Fruit fly (Drosophila melanogaster) whole organism, embryonic: ENCODE results near the gene CG10252.

Experiments
- Ada2b ChIP-seq: fragments of 200-800 bp; sonication (Bioruptor generic); IDR thresholded peaks from 2 replicates; pipeline ENCODE4 v1.3.6; 2022; ENCODE audit warnings: missing biosample characterization, missing genetic modification characterization
- CG10274 ChIP-seq: fragments of 200-800 bp; sonication (Bioruptor generic); optimal IDR thresholded peaks from 3 replicates; lab custom pipeline; 2017; ENCODE audit warnings: missing biosample characterization, mild to moderate bottlenecking, missing genetic modification characterization
- CG13894 ChIP-seq: fragments of 200-800 bp; sonication (Bioruptor generic); optimal IDR thresholded peaks from 3 replicates; lab custom pipeline; 2018; ENCODE audit warnings: missing biosample characterization, mild to moderate bottlenecking, missing genetic modification characterization, moderate library complexity
- CG15514 ChIP-seq: fragments of 200-800 bp; sonication (Bioruptor generic); optimal IDR thresholded peaks from 3 replicates; lab custom pipeline; 2017; ENCODE audit warnings: missing biosample characterization, missing genetic modification characterization, mild to moderate bottlenecking, moderate library complexity, missing genetic modification reagents
- CG15601 ChIP-seq: fragments of 200-800 bp; sonication (Bioruptor generic); optimal IDR thresholded peaks from 3 replicates; lab custom pipeline; 2019; ENCODE audit warnings: missing biosample characterization, mild to moderate bottlenecking, missing genetic modification characterization, moderate library complexity
- CG17612 ChIP-seq: fragments of 200-800 bp; sonication (Bioruptor generic); IDR thresholded peaks from 2 replicates; pipeline ENCODE4 v1.3.6; 2022; ENCODE audit warnings: missing biosample characterization, missing genetic modification characterization
- CG4707 ChIP-seq: fragments of 200-800 bp; sonication (Bioruptor generic); optimal IDR thresholded peaks from 2 replicates; lab custom pipeline; 2018; ENCODE audit warnings: missing biosample characterization, mild to moderate bottlenecking, missing genetic modification characterization, moderate library complexity
- CG6254 ChIP-seq: fragments of 200-800 bp; sonication (Bioruptor generic); optimal IDR thresholded peaks from 3 replicates; lab custom pipeline; 2017; ENCODE audit warnings: mild to moderate bottlenecking, missing biosample characterization, missing genetic modification reagents, missing genetic modification characterization
- CG7372 ChIP-seq: fragments of 200-800 bp; sonication (Bioruptor generic); IDR thresholded peaks from 2 replicates; pipeline ENCODE4 v1.3.6; 2022; ENCODE audit warnings: missing biosample characterization, missing genetic modification characterization
- CG7928 ChIP-seq: fragments of 200-800 bp; sonication (Bioruptor generic); optimal IDR thresholded peaks from 2 replicates; lab custom pipeline; 2017; ENCODE audit warnings: missing biosample characterization, mild to moderate bottlenecking, missing genetic modification characterization
- CG8388 ChIP-seq: fragments of 200-800 bp; sonication (Bioruptor generic); optimal IDR thresholded peaks from 2 replicates; lab custom pipeline; 2019; ENCODE audit warnings: missing biosample characterization, mild to moderate bottlenecking, missing genetic modification characterization, moderate library complexity
- CG9215 ChIP-seq: fragments of 200-800 bp; sonication (Bioruptor generic); IDR thresholded peaks from 2 replicates; pipeline ENCODE4 v1.3.6; 2022; ENCODE audit warnings: missing biosample characterization, missing genetic modification characterization
- Dad ChIP-seq: fragments of 200-800 bp; sonication (Bioruptor generic); optimal IDR thresholded peaks from 3 replicates; lab custom pipeline; 2016; ENCODE audit warnings: missing biosample characterization, missing genetic modification characterization
- Dip2 ChIP-seq: fragments of 200-800 bp; sonication (Bioruptor generic); IDR thresholded peaks from 2 replicates; pipeline ENCODE4 v1.3.6; 2022; ENCODE audit warnings: missing biosample characterization, missing genetic modification characterization
- Dll ChIP-seq: fragments of 200-800 bp; sonication (Bioruptor generic); IDR thresholded peaks from 4 replicates; pipeline ENCODE4 v1.3.6; 2022; ENCODE audit warnings: missing biosample characterization, missing genetic modification characterization; ENCODE audit not compliant: partially characterized antibody
- Dref ChIP-seq: fragments of 200-800 bp; sonication (Bioruptor generic); IDR thresholded peaks from 2 replicates; pipeline ENCODE4 v1.3.6; 2022; ENCODE audit warnings: missing biosample characterization, missing genetic modification characterization
- Drgx ChIP-seq: fragments of 200-800 bp; sonication (Bioruptor generic); IDR thresholded peaks from 2 replicates; pipeline ENCODE4 v1.3.6; 2022; ENCODE audit warnings: missing biosample characterization, missing genetic modification characterization
- E2f1 ChIP-seq: fragments of 200-800 bp; sonication (Bioruptor generic); IDR thresholded peaks from 2 replicates; pipeline ENCODE4 v1.3.6; 2022; ENCODE audit warnings: missing biosample characterization, missing genetic modification characterization
- Gug ChIP-seq: fragments of 200-800 bp; sonication (Bioruptor generic); IDR thresholded peaks from 4 replicates; pipeline ENCODE4 v1.3.6; 2022; ENCODE audit warnings: missing biosample characterization, missing genetic modification characterization
- Hey ChIP-seq: fragments of 200-800 bp; sonication (Bioruptor generic); optimal IDR thresholded peaks from 3 replicates; lab custom pipeline; 2018; ENCODE audit warnings: missing biosample characterization, mild to moderate bottlenecking, missing genetic modification characterization
- MBD-R2 ChIP-seq: fragments of 200-800 bp; sonication (Bioruptor generic); IDR thresholded peaks from 2 replicates; pipeline ENCODE4 v1.3.6; 2022; ENCODE audit warnings: missing biosample characterization, missing genetic modification characterization
- Med ChIP-seq: fragments of 200-800 bp; sonication (Bioruptor generic); peaks from one replicate; lab custom pipeline; 2016; ENCODE audit warnings: missing biosample characterization, missing genetic modification characterization, mild to moderate bottlenecking, inconsistent platforms, moderate library complexity
- Meics ChIP-seq: fragments of 200-800 bp; sonication (Bioruptor generic); optimal IDR thresholded peaks from 2 replicates; lab custom pipeline; 2017; ENCODE audit warnings: missing biosample characterization, mild to moderate bottlenecking, missing genetic modification characterization
- Sry-β ChIP-seq: fragments of 200-800 bp; sonication (Bioruptor generic); optimal IDR thresholded peaks from 2 replicates; lab custom pipeline; 2018; ENCODE audit warnings: missing biosample characterization, mild to moderate bottlenecking, missing genetic modification characterization, moderate library complexity
- bbx ChIP-seq: fragments of 200-800 bp; sonication (Bioruptor generic); IDR thresholded peaks from 2 replicates; pipeline ENCODE4 v1.3.6; 2022; ENCODE audit warnings: missing biosample characterization, missing genetic modification characterization; ENCODE audit not compliant: partially characterized antibody
- bcd ChIP-seq: fragments of 200-800 bp; sonication (Bioruptor generic); optimal IDR thresholded peaks from 2 replicates; lab custom pipeline; 2017; ENCODE audit warnings: missing biosample characterization, mild to moderate bottlenecking, missing genetic modification characterization
- cad ChIP-seq: fragments of >200 bp; optimal IDR thresholded peaks from 2 replicates; lab custom pipeline; 2017; ENCODE audit warnings: missing biosample characterization, missing genetic modification characterization
- fru ChIP-seq: fragments of >200 bp; optimal IDR thresholded peaks from 2 replicates; lab custom pipeline; 2017
- fu2 ChIP-seq: fragments of 200-800 bp; sonication (Bioruptor generic); optimal IDR thresholded peaks from 2 replicates; lab custom pipeline; 2016; ENCODE audit warnings: missing biosample characterization, missing genetic modification characterization
- gsb ChIP-seq: fragments of 200-800 bp; sonication (Bioruptor generic); IDR thresholded peaks from 2 replicates; pipeline ENCODE4 v1.3.6; 2022; ENCODE audit warnings: missing biosample characterization, missing genetic modification characterization
- h ChIP-seq: fragments of >200 bp; optimal IDR thresholded peaks from 2 replicates; lab custom pipeline; 2017
- ham ChIP-seq: fragments of 200-800 bp; sonication (Bioruptor generic); IDR thresholded peaks from 2 replicates; pipeline ENCODE4 v1.3.6; 2022; ENCODE audit warnings: missing biosample characterization, missing genetic modification characterization
- hbn ChIP-seq: fragments of 200-800 bp; sonication (Bioruptor generic); IDR thresholded peaks from 2 replicates; pipeline ENCODE4 v1.3.6; 2022; ENCODE audit warnings: missing biosample characterization, missing genetic modification characterization; ENCODE audit not compliant: partially characterized antibody
- jing ChIP-seq: fragments of 200-800 bp; sonication (Bioruptor generic); optimal IDR thresholded peaks from 2 replicates; lab custom pipeline; 2018; ENCODE audit warnings: missing biosample characterization, mild to moderate bottlenecking, missing genetic modification characterization
- kah ChIP-seq: fragments of 200-800 bp; sonication (Bioruptor generic); optimal IDR thresholded peaks from 2 replicates; lab custom pipeline; 2018; ENCODE audit warnings: missing biosample characterization, mild to moderate bottlenecking, missing genetic modification characterization
- luna ChIP-seq: fragments of 200-800 bp; sonication (Bioruptor generic); optimal IDR thresholded peaks from 2 replicates; lab custom pipeline; 2016; ENCODE audit warnings: missing biosample characterization, missing genetic modification characterization
- nmo ChIP-seq: fragments of 200-800 bp; sonication (Bioruptor generic); optimal IDR thresholded peaks from 2 replicates; lab custom pipeline; 2018; ENCODE audit warnings: missing biosample characterization, mild to moderate bottlenecking, missing genetic modification characterization, moderate library complexity
- org-1 ChIP-seq: fragments of 200-800 bp; sonication (Bioruptor generic); optimal IDR thresholded peaks from 2 replicates; lab custom pipeline; 2017; ENCODE audit warnings: missing biosample characterization, missing genetic modification characterization
- schlank ChIP-seq: fragments of 200-800 bp; sonication (Bioruptor generic); optimal IDR thresholded peaks from 2 replicates; lab custom pipeline; 2018; ENCODE audit warnings: missing biosample characterization, mild to moderate bottlenecking, missing genetic modification characterization
- sima ChIP-seq: fragments of 200-800 bp; sonication (Bioruptor generic); optimal IDR thresholded peaks from 2 replicates; lab custom pipeline; 2016; ENCODE audit warnings: missing biosample characterization, missing genetic modification characterization
- slp2 ChIP-seq: fragments of 200-800 bp; sonication (Bioruptor generic); optimal IDR thresholded peaks from 2 replicates; lab custom pipeline; 2016; ENCODE audit warnings: missing biosample characterization, missing genetic modification characterization
- sob ChIP-seq: fragments of 200-800 bp; sonication (Bioruptor generic); IDR thresholded peaks from 2 replicates; pipeline ENCODE4 v1.3.6; 2022; ENCODE audit warnings: missing biosample characterization, missing genetic modification characterization
- stwl ChIP-seq: fragments of 200-800 bp; sonication (Bioruptor generic); optimal IDR thresholded peaks from 3 replicates; lab custom pipeline; 2018; ENCODE audit warnings: missing biosample characterization, mild to moderate bottlenecking, missing genetic modification characterization, moderate library complexity
- sug ChIP-seq: fragments of 200-800 bp; optimal IDR thresholded peaks from 2 replicates; lab custom pipeline; 2019; ENCODE audit warnings: missing biosample characterization, mild to moderate bottlenecking, missing genetic modification characterization, moderate library complexity
- wek ChIP-seq: fragments of 200-800 bp; sonication (Bioruptor generic); optimal IDR thresholded peaks from 3 replicates; lab custom pipeline; 2018; ENCODE audit warnings: missing biosample characterization, mild to moderate bottlenecking, missing genetic modification characterization, moderate library complexity
- zen ChIP-seq: fragments of 200-800 bp; sonication (Bioruptor generic); optimal IDR thresholded peaks from 3 replicates; lab custom pipeline; 2018; ENCODE audit warnings: missing biosample characterization, mild to moderate bottlenecking, missing genetic modification characterization, moderate library complexity
- zen2 ChIP-seq: fragments of 200-800 bp; sonication (Bioruptor generic); IDR thresholded peaks from 3 replicates; pipeline ENCODE4 v1.3.6; 2022; ENCODE audit warnings: missing biosample characterization, missing genetic modification characterization; ENCODE audit not compliant: partially characterized antibody

CG10252 gene

dm6 chr3R:23732990-23733512 lies 37.0 kb upstream of the CG10252 start, which contains the start of the genes Hmgcr and Rpn9 (continued):
- TF ChIP-seq schlank (tag; lab: Kevin White, UChicago): no peak
- TF ChIP-seq CG17612 (GFP tag; lab: Robert Waterston, UW): no peak
- TF ChIP-seq sima (GFP tag; lab: Kevin White, UChicago): no peak
- TF ChIP-seq jing: no peak
- peak; percentile 67 for TF ChIP-seq CG15514 (GFP tag; lab: Kevin White, UChicago)
- no peak for TF ChIP-seq sob
- no peak for TF ChIP-seq CG4707
- no peak for TF ChIP-seq org-1 (GFP tag; lab: Kevin White, UChicago)
- no peak for TF ChIP-seq CG6254 (GFP tag; lab: Kevin White, UChicago)

- TF ChIP-seq CG10274 (no peak), gsb (GFP tag; lab: Robert Waterston, UW) (no peak), slp2 (GFP tag; lab: Kevin White, UChicago) (no peak), CG7372 (GFP tag; lab: Robert Waterston, UW) (no peak), stwl (tag; lab: Kevin White, UChicago) (no peak), luna (no peak), E2f1 (no peak), Dad (GFP tag; lab: Kevin White, UChicago) (no peak), Hey (no peak), sima (GFP tag; lab: Kevin White, UChicago) (no peak), ham (GFP tag; lab: Robert Waterston, UW) (no peak), Sry-β (GFP tag; lab: Kevin White, UChicago) (no peak), fru (no peak)
Measured at dm6 chr3R:23732533-23732932, 36.5 kb upstream of the CG10252 start.

- peak; percentile 63 for TF ChIP-seq kah (GFP tag; lab: Kevin White, UChicago)
- TF ChIP-seq CG13894 (tag; lab: Kevin White, UChicago): no peak
- no peak for TF ChIP-seq Dref
- TF ChIP-seq CG15601 (tag; lab: Kevin White, UChicago): no peak
- 0 out of 2 replicates have a peak, but pooled peaks have one; percentile 3 for TF ChIP-seq Drgx (GFP tag; lab: Robert Waterston, UW)
- 0 out of 4 replicates have a peak, but pooled peaks have one; percentile 1 for TF ChIP-seq Dll (GFP tag; lab: Robert Waterston, UW)
- TF ChIP-seq Med (GFP tag; lab: Kevin White, UChicago): peak; percentile 53
- no peak for TF ChIP-seq Gug (GFP tag; lab: Robert Waterston, UW)
- 0 out of 2 replicates have a peak, but pooled peaks have one; percentile 3 for TF ChIP-seq hbn (GFP tag; lab: Robert Waterston, UW)
- TF ChIP-seq CG8388 (GFP tag; lab: Kevin White, UChicago): no peak
- TF ChIP-seq, all 482 proteins: peak for 5
Measured at dm6 chr3R:23730472-23730801, 34.4 kb upstream of the CG10252 start.

- TF ChIP-seq h: no peak
- TF ChIP-seq wek: no peak
- no peak for TF ChIP-seq zen
- TF ChIP-seq Dip2: no peak
- no peak for TF ChIP-seq bcd
- TF ChIP-seq Ada2b (GFP tag; lab: Robert Waterston, UW): no peak
- TF ChIP-seq CG7928 (GFP tag; lab: Kevin White, UChicago): no peak
- TF ChIP-seq CG9215 (GFP tag; lab: Robert Waterston, UW): no peak
- TF ChIP-seq sug (tag; lab: Kevin White, UChicago): peak; percentile 88
- TF ChIP-seq zen2 (GFP tag; lab: Robert Waterston, UW): no peak
- no peak for TF ChIP-seq nmo (GFP tag; lab: Kevin White, UChicago)
- peak; percentile 78 for TF ChIP-seq bbx (GFP tag; lab: Robert Waterston, UW)
- no peak for TF ChIP-seq fu2
- no peak for TF ChIP-seq Meics (GFP tag; lab: Kevin White, UChicago)
- no peak; the same call in 1 of the 2 replicates for TF ChIP-seq MBD-R2
- TF ChIP-seq cad (GFP tag; lab: Kevin White, UChicago): peak; percentile 5
Measured at dm6 chr3R:23729632-23730471, 33.8 kb upstream of the CG10252 start.
